Fruit fly (Drosophila melanogaster): Measurements from ENCODE around the gene RpL13A.

RpL13A gene

DNA sequence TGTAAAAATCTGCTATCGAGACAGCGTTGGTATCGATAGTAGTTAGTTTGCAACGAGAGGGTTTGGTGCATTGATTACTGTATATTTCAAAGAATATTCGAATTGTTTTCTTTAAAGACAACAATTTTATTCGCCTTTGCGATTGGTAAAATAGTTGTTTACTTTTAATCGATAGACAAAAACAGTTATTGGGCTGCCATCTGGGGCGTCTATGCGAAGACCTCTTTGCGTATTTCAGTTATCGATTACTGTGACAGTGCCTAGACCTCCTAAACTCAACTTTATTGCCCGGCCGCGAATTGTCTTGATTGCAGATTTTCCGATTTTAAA, 11.2 kb upstream of the RpL13A start, which contains the start of gene Atu (continued):
- TF ChIP-seq Sin3A (optimal IDR thresholded peaks at IDR 0.05) (peak; percentile 92), CG16815 (GFP tag; optimal IDR thresholded peaks at IDR 0.05) (no peak), Gug (GFP tag; IDR thresholded peaks at IDR 0.05) (no peak), CG32772 (GFP tag; IDR thresholded peaks at IDR 0.05) (no peak), CG2678 (tag; optimal IDR thresholded peaks at IDR 0.05) (peak; percentile 38), CG17829 (tag; optimal IDR thresholded peaks at IDR 0.05) (peak; percentile 49), NFAT (GFP tag; IDR thresholded peaks at IDR 0.05) (no peak), CG15011 (GFP tag; optimal IDR thresholded peaks at IDR 0.05) (no peak), Dip3 (GFP tag; optimal IDR thresholded peaks at IDR 0.05) (peak; percentile 2), CG30020 (tag; optimal IDR thresholded peaks at IDR 0.05) (peak; percentile 58), pan (optimal IDR thresholded peaks at IDR 0.05) (no peak), pan (GFP tag; optimal IDR thresholded peaks at IDR 0.05 in 1 of 2, IDR thresholded peaks at IDR 0.05 in 1 of 2) (peak in 1 of 2 experiments; percentile 17), lbe (GFP tag; optimal IDR thresholded peaks at IDR 0.05) (peak; percentile 54), cwo (GFP tag; optimal IDR thresholded peaks at IDR 0.05) (no peak), CG15696 (tag; optimal IDR thresholded peaks at IDR 0.05) (peak; percentile 12), CG14710 (tag; optimal IDR thresholded peaks at IDR 0.05) (peak; percentile 70), ara (GFP tag; IDR thresholded peaks at IDR 0.05) (no peak), Fer1 (GFP tag; optimal IDR thresholded peaks at IDR 0.05) (peak; percentile 3), Meics (GFP tag; optimal IDR thresholded peaks at IDR 0.05) (peak; percentile 10), CG8281 (tag; optimal IDR thresholded peaks at IDR 0.05) (no peak), Elba2 (GFP tag; optimal IDR thresholded peaks at IDR 0.05) (no peak), CG6254 (GFP tag; optimal IDR thresholded peaks at IDR 0.05) (no peak), fd64A (GFP tag; optimal IDR thresholded peaks at IDR 0.05) (no peak), Scr (GFP tag; IDR thresholded peaks at IDR 0.05; ENCODE audit: partially characterized antibody) (peak; percentile 94), zf30C (GFP tag; optimal IDR thresholded peaks at IDR 0.05) (no peak), CG2120 (GFP tag; optimal IDR thresholded peaks at IDR 0.05) (peak; percentile 72), crc (GFP tag; optimal IDR thresholded peaks at IDR 0.05) (no peak), CG2889 (GFP tag; IDR thresholded peaks at IDR 0.05) (no peak), CG7556 (GFP tag; optimal IDR thresholded peaks at IDR 0.05) (no peak), CG9817 (tag; optimal IDR thresholded peaks at IDR 0.05) (peak; percentile 25), sob (GFP tag; IDR thresholded peaks at IDR 0.05) (peak; percentile 52), salm (tag; optimal IDR thresholded peaks at IDR 0.05) (no peak), CHES-1-like (GFP tag; optimal IDR thresholded peaks at IDR 0.05) (peak; percentile 88), CG13624 (GFP tag; optimal IDR thresholded peaks at IDR 0.05) (no peak), Xbp1 (GFP tag; optimal IDR thresholded peaks at IDR 0.05) (peak; percentile 47), CG12104 (GFP tag; optimal IDR thresholded peaks at IDR 0.05) (no peak), peb (GFP tag; IDR thresholded peaks at IDR 0.05) (no peak), jumu (GFP tag; optimal IDR thresholded peaks at IDR 0.05) (no peak), Lpt (GFP tag; optimal IDR thresholded peaks at IDR 0.05) (no peak), fd3F (GFP tag; optimal IDR thresholded peaks at IDR 0.05) (no peak), pzg (GFP tag; optimal IDR thresholded peaks at IDR 0.05) (peak; percentile 84), schlank (tag; optimal IDR thresholded peaks at IDR 0.05) (no peak), Dek (tag; optimal IDR thresholded peaks at IDR 0.05) (peak; percentile 13), NC2α (GFP tag; optimal IDR thresholded peaks at IDR 0.05) (peak; percentile 2), CG2129 (GFP tag; IDR thresholded peaks at IDR 0.05; ENCODE audit: partially characterized antibody) (peak; percentile 89), lola (GFP tag; optimal IDR thresholded peaks at IDR 0.05) (peak in 1 of 3 experiments; percentile 34), CG8944 (GFP tag; optimal IDR thresholded peaks at IDR 0.05) (no peak), Bteb2 (GFP tag; optimal IDR thresholded peaks at IDR 0.05) (no peak), yki (optimal IDR thresholded peaks at IDR 0.05) (no peak), Oaz (GFP tag; IDR thresholded peaks at IDR 0.05) (no peak), CG13287 (GFP tag; IDR thresholded peaks at IDR 0.05; ENCODE audit: partially characterized antibody) (peak; percentile 93), CG15601 (tag; optimal IDR thresholded peaks at IDR 0.05) (peak; percentile 28)

Data from whole organism, embryonic.